Worm (Caenorhabditis elegans) whole organism, mixed stage, embryonic: Measurements from ENCODE around the gene mml-1.

Experiments used
- blmp-1 ChIP-seq: fragments of 150-350 bp; optimal IDR thresholded peaks from 2 replicates; lab custom pipeline; 2014; ENCODE audit warnings: missing biosample characterization, missing genetic modification characterization
- elt-1 ChIP-seq: sonication (generic microtip); optimal IDR thresholded peaks from 2 replicates; lab custom pipeline; 2017; ENCODE audit warnings: missing genetic modification characterization, mild to moderate bottlenecking, missing compliant biosample characterization, antibody characterized with exemption, moderate library complexity, borderline replicate concordance; ENCODE audit not compliant: insufficient read depth
- lin-13 ChIP-seq: fragments of 150-350 bp; optimal IDR thresholded peaks from 2 replicates; lab custom pipeline; 2014; ENCODE audit warnings: missing biosample characterization, missing genetic modification characterization
- nhr-28 ChIP-seq: fragments of 150-350 bp; optimal IDR thresholded peaks from 2 replicates; lab custom pipeline; 2014; ENCODE audit warnings: missing biosample characterization, missing genetic modification characterization
- pha-4 ChIP-seq: fragments of 150-350 bp; optimal IDR thresholded peaks from 2 replicates; lab custom pipeline; 2018; ENCODE audit warnings: missing biosample characterization, missing genetic modification reagents, missing genetic modification characterization
- sptf-1 ChIP-seq: sonication (generic microtip); optimal IDR thresholded peaks from 2 replicates; lab custom pipeline; 2017; ENCODE audit warnings: mild to moderate bottlenecking, missing genetic modification characterization, moderate library complexity, missing compliant biosample characterization
- unc-39 ChIP-seq: fragments of 150-350 bp; optimal IDR thresholded peaks from 2 replicates; lab custom pipeline; 2014; ENCODE audit warnings: missing biosample characterization, missing genetic modification characterization
- unc-62 ChIP-seq: fragments of 150-350 bp; optimal IDR thresholded peaks from 2 replicates; lab custom pipeline; 2014; ENCODE audit warnings: missing biosample characterization, missing genetic modification reagents, missing genetic modification characterization

ce11 chrIII:7343389-7343788 lies 31.1 kb downstream of the mml-1 start, which contains the start of gene F08F8.6:
- no peak for TF ChIP-seq nhr-28 (tag; lab: Kevin White, UChicago)
- no peak for TF ChIP-seq unc-62 (GFP tag; lab: Kevin White, UChicago)
- TF ChIP-seq lin-13 (tag; lab: Kevin White, UChicago) = no peak
- TF ChIP-seq sptf-1 = no peak
- no peak for TF ChIP-seq pha-4 (tag; lab: Kevin White, UChicago)
- no peak for TF ChIP-seq unc-39 (tag; lab: Kevin White, UChicago)
- TF ChIP-seq blmp-1 (tag; lab: Kevin White, UChicago) = no peak
- no peak for TF ChIP-seq elt-1 (tag; lab: Kevin White, UChicago)
